Worm (Caenorhabditis elegans) whole organism, mixed stage, embryonic: ENCODE data around the gene T19C3.4.
A peak's percentile ranks its signal among the peaks of the same experiment; 100 is the strongest.

Experiments used
- bed-3 ChIP-seq: fragments of 200-800 bp; sonication (Bioruptor generic); optimal IDR thresholded peaks from 3 replicates; lab custom pipeline; 2018; ENCODE audit warnings: mild to moderate bottlenecking, missing genetic modification characterization, moderate library complexity, missing compliant biosample characterization
- blmp-1 ChIP-seq: fragments of 150-350 bp; optimal IDR thresholded peaks from 2 replicates; lab custom pipeline; 2014; ENCODE audit warnings: missing biosample characterization, missing genetic modification characterization
- ceh-83 ChIP-seq: fragments of 200-800 bp; sonication (Bioruptor generic); optimal IDR thresholded peaks from 2 replicates; lab custom pipeline; 2018; ENCODE audit warnings: mild to moderate bottlenecking, missing genetic modification characterization, missing compliant biosample characterization
- lin-13 ChIP-seq: fragments of 150-350 bp; optimal IDR thresholded peaks from 2 replicates; lab custom pipeline; 2014; ENCODE audit warnings: missing biosample characterization, missing genetic modification characterization
- lin-32 ChIP-seq: fragments of 200-800 bp; sonication (Bioruptor generic); optimal IDR thresholded peaks from 2 replicates; lab custom pipeline; 2018; ENCODE audit warnings: mild to moderate bottlenecking, missing genetic modification characterization, missing compliant biosample characterization
- nhr-28 ChIP-seq: fragments of 150-350 bp; optimal IDR thresholded peaks from 2 replicates; lab custom pipeline; 2014; ENCODE audit warnings: missing biosample characterization, missing genetic modification characterization
- unc-62 ChIP-seq: fragments of 150-350 bp; optimal IDR thresholded peaks from 2 replicates; lab custom pipeline; 2014; ENCODE audit warnings: missing biosample characterization, missing genetic modification reagents, missing genetic modification characterization
- ztf-11 ChIP-seq: fragments of 150-350 bp; optimal IDR thresholded peaks from 2 replicates; lab custom pipeline; 2014; ENCODE audit warnings: missing biosample characterization, missing genetic modification characterization

DNA sequence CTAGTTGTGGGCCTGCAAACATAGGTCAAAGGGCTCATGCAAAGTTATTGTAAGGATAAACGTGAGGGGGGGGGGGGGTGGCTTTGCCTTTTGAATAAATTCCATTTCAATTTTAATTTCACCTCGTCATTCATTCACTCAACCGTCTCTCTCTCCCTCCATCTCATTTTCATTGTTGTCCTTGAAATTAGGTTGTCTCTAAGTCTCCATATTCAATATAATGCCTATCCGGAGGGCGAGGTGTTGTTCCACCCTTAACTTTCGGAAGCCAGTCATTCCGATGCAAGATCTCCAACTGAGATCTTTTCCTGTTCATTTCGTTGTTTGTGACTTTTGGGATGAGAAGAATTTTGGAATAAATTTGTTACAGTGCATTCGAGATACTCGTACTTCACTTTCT lies 37.2 kb upstream of the T19C3.4 start:
- no peak for TF ChIP-seq ztf-11
- TF ChIP-seq lin-13 (tag; lab: Kevin White, UChicago), result no peak
- TF ChIP-seq ceh-83 (GFP tag; lab: Kevin White, UChicago), result no peak
- TF ChIP-seq nhr-28 (tag; lab: Kevin White, UChicago), result no peak
- TF ChIP-seq blmp-1 (tag; lab: Kevin White, UChicago), result peak; percentile 38
- TF ChIP-seq bed-3, result no peak
- TF ChIP-seq unc-62, result no peak
- no peak for TF ChIP-seq lin-32 (GFP tag; lab: Kevin White, UChicago)
